Fruit fly (Drosophila melanogaster) ovary, adult (tissue): Measurements from ENCODE around the gene CG33269.
A peak's percentile ranks its signal among the peaks of the same experiment; 100 is the strongest.

Experiments
- CG17801 ChIP-seq: fragments of 200-800 bp; optimal IDR thresholded peaks from 2 replicates; lab custom pipeline; 2019; ENCODE audit warnings: missing biosample characterization, mild to moderate bottlenecking, missing genetic modification characterization, moderate library complexity; ENCODE audit not compliant: partially characterized antibody

The CG33269 gene

DNA sequence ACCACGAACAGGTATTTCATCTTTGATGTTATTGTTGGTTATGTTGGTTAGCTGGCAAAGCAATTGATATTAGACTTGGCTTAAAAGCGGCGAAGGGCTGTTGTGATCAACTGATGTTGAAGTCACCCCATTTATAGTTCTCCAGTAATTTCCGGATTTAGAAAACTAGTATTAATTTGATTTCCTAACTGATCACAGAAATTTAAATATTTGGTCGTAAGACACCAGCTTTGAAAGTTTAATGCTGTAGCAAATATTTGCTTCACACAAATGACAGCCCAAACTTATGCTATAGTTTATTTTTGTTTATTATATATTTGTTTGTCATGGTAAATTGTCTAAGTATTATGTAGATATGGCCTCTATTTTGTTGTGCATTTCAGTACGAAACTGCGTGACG, at the start of gene CG33269:
Gene CG33269, minus strand, starts transcription at position 101 of the 400 bp plus-strand sequence.
- TF ChIP-seq CG17801 (GFP tag; lab: Kevin White, UChicago) = no peak

DNA sequence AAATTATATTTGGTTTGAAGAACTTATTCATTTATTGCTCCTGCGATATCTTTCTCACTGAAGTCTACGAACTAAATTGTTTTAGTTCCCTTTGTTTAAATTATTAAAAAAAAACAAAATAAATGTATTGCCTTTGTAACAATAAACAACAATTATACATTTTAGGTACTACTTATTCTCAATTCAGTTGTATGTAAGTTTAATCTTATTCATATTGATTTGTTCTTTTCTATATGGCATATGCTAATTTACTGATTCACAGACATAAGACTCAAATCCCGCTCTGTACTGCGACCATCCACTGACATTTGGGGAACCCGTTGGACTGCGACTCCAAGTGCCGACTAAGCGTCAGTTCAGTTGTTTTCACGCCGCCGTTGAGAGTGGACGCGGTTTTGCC, 49.1 kb upstream of the CG33269 start, which contains the start of gene CG32091:
Gene CG32091, plus strand, starts transcription at position 301 of the 400 bp plus-strand sequence.
- no peak for TF ChIP-seq CG17801 (GFP tag; lab: Kevin White, UChicago)

- TF ChIP-seq CG17801 (GFP tag; lab: Kevin White, UChicago) = no peak
Measured at dm6 chr3L:11630684-11631083, 48.7 kb upstream of the CG33269 start.

DNA sequence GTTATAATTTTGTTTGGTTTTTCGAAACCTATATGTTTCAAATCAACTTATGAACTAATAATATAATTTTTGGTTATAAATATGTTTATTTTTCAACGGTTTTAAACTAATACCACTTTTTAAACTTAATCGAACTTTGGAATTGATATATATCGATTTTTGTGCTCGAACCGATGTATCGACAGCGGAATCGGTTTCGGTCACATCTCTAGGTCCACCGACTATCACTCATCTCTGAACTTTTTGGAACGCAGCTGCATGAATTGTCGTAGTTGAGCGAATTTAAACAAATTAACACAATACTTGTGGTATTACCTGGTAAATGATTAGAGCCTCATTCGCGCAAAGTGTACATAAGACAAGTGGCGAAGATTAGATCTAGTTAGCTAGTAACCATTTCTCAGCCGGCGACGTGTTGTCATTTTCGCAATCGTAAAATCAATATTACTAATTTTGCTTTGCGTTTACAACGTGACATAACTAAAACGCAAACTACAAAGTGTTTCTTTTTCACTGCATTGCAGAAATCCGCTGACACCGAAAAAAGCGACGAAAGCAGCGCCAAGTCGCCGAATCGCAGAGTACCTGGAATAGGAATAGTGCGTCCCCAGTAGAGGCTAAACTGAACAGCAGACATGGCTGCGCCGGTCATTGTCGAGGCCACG, 46.0 kb upstream of the CG33269 start, which contains the start of gene Apt1:
Gene Apt1, plus strand, starts transcription at position 219 of the 665 bp plus-strand sequence.
- peak; percentile 59 for TF ChIP-seq CG17801 (GFP tag; lab: Kevin White, UChicago)

dm6 chr3L:11626229-11626826, 44.3 kb upstream of the CG33269 start, which contains the start of gene PCID2:
TSS of gene PCID2 (plus strand) at chr3L:11626441.
- TF ChIP-seq CG17801 (GFP tag; lab: Kevin White, UChicago) = no peak

DNA sequence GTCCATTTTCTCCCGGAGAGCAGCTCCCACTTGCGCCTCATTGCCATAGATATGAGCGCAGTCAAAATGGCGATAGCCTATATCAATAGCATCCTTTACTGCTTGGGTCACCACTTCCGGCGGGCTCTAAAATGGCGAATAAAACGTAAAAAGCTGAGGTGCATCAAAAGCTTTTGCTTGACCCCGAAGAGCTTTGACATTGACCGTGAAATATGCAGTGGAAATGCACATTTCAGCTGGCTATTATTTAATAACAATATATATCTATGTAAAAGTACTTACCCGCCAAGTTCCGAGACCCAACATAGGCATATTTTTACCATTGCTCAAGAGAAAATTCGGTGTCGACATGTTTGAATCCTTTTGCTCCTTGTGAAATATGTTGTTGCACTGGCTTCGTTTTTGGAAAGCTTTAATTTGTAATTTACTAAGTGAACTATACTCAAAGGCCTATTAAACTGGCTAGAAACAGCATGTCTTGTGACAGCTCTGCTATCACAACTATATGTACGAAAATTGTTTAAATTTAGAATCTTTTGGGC, 43.7 kb upstream of the CG33269 start, which contains the start of gene CG6083:
Gene CG6083, minus strand, starts transcription at position 492 of the 542 bp plus-strand sequence.
- no peak for TF ChIP-seq CG17801 (GFP tag; lab: Kevin White, UChicago)

- no peak for TF ChIP-seq CG17801 (GFP tag; lab: Kevin White, UChicago)
Measured at dm6 chr3L:11624281-11624680, 42.3 kb upstream of the CG33269 start, which contains the start of gene Akr1B. TSS of gene Akr1B (minus strand) at chr3L:11624381.

DNA sequence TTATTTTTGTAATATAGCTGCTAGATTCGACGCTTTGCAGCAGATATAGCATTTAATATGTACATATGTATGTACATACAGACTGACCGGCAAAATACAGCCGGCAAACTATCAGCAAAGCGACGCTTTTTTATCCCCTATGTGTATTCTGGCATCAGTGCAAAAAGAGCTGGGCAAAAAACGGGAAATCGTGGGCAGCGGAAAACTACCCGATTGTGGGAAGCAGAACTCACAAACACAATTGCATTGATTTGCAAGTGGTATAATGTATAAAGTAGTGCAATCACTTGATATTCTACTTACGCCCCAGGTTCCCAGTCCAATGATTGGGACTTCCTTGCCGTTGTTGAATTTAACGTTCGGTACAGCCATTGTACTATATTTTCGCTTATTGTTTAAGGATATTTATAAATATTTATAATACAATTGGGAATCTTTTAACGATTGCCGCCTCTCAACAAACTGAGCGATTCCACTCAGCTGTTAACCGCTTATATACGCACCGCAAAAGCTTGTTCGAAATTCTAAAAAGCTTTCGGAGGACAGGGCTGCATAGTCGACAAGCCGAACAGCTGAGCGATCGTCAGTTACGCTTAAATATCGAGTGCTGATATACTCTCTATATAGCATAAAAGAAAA, 41.4 kb upstream of the CG33269 start:
- peak; percentile 20 for TF ChIP-seq CG17801 (GFP tag; lab: Kevin White, UChicago)

DNA sequence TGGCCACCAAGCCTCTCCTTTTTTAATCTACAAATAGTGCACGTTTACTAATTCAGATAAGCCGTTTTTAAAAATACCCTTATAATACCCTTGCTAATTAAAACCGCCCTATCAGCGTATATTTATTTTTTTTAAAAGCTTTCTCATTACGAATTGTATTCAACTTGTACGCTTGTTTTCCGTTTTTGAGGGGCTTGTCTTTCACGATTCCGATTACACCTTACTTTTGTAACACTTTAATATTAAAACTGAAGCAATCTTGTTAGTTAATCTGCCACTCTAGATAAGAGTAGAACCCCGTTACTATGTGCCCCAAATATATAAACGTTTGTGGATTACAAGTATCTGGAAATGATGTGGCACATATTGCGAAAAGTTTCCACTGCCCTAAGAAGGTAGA, 40.8 kb upstream of the CG33269 start:
- no peak for TF ChIP-seq CG17801 (GFP tag; lab: Kevin White, UChicago)

DNA sequence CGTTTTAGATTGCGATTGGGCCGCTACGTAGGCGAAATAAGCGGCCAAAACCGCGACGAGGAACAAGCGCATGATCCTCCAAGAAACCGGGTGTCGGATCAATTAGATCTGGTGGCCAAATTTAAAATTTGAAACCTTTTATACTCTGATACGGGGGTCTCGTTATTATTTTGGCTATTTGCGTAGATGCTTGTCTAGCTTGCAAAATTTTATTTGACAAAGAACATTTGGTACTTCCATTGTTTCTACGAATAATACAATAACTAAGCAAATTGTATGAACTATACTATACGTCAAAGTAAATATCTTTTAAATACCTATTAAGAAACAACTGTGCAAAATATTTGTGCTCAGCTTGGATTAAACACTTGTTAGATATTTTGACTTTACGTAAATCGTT, 38.0 kb upstream of the CG33269 start, which contains the start of gene Muc68Ca:
Gene Muc68Ca, minus strand, starts transcription at position 101 of the 400 bp plus-strand sequence.
- no peak for TF ChIP-seq CG17801 (GFP tag; lab: Kevin White, UChicago)

DNA sequence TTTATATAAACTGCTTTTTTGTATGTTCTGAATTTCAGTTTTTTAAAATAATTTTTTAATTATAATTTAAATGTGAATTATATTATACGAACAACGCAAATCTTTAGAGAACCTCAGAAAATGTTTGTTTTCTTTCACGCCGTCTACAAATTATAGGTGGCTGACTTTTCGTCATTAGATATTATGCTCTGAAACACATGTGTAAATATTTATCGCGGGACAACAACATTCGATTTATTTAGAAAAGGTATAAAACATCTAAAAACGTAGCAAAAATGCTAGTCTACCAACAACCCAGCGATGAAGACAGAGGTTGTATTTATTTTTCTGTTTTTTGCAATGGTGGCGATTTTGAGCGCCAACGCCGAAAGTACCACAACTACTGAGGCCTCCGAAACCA, 27.8 kb upstream of the CG33269 start, which contains the start of gene CG42832:
Gene CG42832, plus strand, starts transcription at position 301 of the 400 bp plus-strand sequence.
- no peak for TF ChIP-seq CG17801 (GFP tag; lab: Kevin White, UChicago)

- no peak for TF ChIP-seq CG17801 (GFP tag; lab: Kevin White, UChicago)
Measured at dm6 chr3L:11609153-11609809, 27.3 kb upstream of the CG33269 start, which contains the start of gene Duba. TSS of gene Duba (minus strand) at chr3L:11609465.

dm6 chr3L:11604227-11604626, 22.2 kb upstream of the CG33269 start:
- TF ChIP-seq CG17801 (GFP tag; lab: Kevin White, UChicago) = no peak

DNA sequence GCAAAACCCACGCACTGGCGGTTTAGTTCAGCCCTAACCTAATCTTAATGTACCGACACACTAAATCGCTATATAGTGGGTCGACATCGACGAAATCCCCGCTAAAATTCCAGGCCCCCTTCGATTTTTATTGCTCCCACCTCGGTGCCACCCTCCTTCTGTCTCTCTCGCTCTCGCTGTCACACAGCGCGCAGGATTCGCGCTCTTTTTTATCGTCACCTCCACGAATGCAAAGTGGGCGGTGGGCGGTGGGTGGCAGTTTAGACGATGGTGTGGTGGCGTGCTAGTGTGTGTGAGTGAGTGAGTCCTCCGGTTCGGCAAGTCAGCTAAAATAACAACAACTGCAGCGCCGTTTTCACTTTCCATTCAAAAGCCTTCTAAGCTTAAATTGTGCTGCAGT, 20.0 kb upstream of the CG33269 start:
- no peak for TF ChIP-seq CG17801 (GFP tag; lab: Kevin White, UChicago)
